Fruit fly (Drosophila melanogaster): ENCODE results near the gene CG8607.

The CG8607 gene

DNA sequence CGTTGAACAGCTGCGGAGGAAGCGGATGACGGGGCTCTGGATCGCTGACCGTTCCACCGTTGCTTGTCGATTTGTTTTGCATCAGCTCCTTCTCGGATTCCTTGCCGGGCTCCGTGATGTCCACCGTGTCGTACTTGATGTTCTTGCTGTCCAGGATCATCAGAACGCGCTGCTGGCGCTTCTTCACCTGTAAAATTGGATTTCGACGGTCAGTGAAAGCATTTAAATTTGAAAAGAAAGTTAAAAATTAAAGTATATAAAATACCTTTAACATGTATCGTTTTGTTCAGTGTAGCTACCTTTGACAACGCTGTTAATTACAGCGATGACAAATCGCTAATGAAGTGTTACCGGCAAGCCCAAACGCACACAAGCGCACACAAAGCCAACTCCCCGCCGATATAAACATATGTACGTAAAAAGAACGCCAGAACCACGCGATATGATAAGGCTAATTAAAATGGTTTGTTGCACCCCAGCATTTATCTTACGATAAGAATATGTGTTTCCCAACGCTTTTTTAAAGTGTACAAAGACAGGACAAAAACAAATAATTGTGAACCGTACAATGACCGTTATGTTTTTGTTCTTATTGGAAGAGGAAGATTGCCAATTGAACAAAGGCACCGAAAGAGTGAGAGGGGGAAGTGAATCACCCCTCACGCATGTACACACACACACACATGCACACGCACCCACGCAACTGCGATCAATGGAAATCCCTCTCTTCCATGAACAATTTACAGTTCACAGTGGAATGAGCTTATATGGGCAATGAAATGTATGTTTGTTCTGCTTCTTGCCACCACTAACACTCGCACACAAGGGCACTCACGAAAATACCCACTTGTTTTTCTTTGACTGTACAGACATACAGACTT, 48.2 kb downstream of the CG8607 start (continued):
- TF ChIP-seq CG15479 (GFP tag; optimal IDR thresholded peaks at IDR 0.05) (peak; percentile 6), pzg (GFP tag; optimal IDR thresholded peaks at IDR 0.05) (peak; percentile 18), toy (GFP tag; IDR thresholded peaks at IDR 0.05) (no peak), hkb (optimal IDR thresholded peaks at IDR 0.05) (no peak), hkb (GFP tag; IDR thresholded peaks at IDR 0.05) (peak; percentile 43), schlank (tag; optimal IDR thresholded peaks at IDR 0.05) (no peak), CG3281 (GFP tag; optimal IDR thresholded peaks at IDR 0.05) (peak; percentile 68), CG18619 (GFP tag; optimal IDR thresholded peaks at IDR 0.05) (peak; percentile 16), CG8290 (GFP tag; optimal IDR thresholded peaks at IDR 0.05) (no peak), CG8290 (tag; optimal IDR thresholded peaks at IDR 0.05) (peak in 1 of 2 experiments; percentile 41), CG15011 (GFP tag; optimal IDR thresholded peaks at IDR 0.05) (no peak), sug (tag; optimal IDR thresholded peaks at IDR 0.05) (peak; percentile 94), CG11695 (GFP tag; IDR thresholded peaks at IDR 0.05) (peak; percentile 62), bcd (GFP tag; optimal IDR thresholded peaks at IDR 0.05) (peak; percentile 27), klu (GFP tag; IDR thresholded peaks at IDR 0.05) (peak; percentile 46), CG31224 (GFP tag; IDR thresholded peaks at IDR 0.05) (peak; percentile 33; the same call in 1 of the 2 replicates), CG2120 (GFP tag; optimal IDR thresholded peaks at IDR 0.05) (peak; percentile 59), Elba2 (GFP tag; optimal IDR thresholded peaks at IDR 0.05) (peak; percentile 93), chm (GFP tag; IDR thresholded peaks at IDR 0.05) (0 out of 2 replicates have a peak, but pooled peaks have one; percentile 8), CG17612 (GFP tag; IDR thresholded peaks at IDR 0.05) (no peak), CG18262 (tag; optimal IDR thresholded peaks at IDR 0.05) (peak; percentile 18), Hmr (GFP tag; optimal IDR thresholded peaks at IDR 0.05) (peak; percentile 31), CG11504 (tag; optimal IDR thresholded peaks at IDR 0.05) (peak; percentile 56), phol (tag; optimal IDR thresholded peaks at IDR 0.05) (peak; percentile 40), Ptx1 (GFP tag; IDR thresholded peaks at IDR 0.05) (0 out of 2 replicates have a peak, but pooled peaks have one; percentile 15), CG5953 (GFP tag; IDR thresholded peaks at IDR 0.05) (peak; percentile 57; the same call in 1 of the 2 replicates), Taf1 (GFP tag; IDR thresholded peaks at IDR 0.05) (no peak), Hr3 (GFP tag; optimal IDR thresholded peaks at IDR 0.05) (no peak), CG11560 (tag; IDR thresholded peaks at IDR 0.05) (no peak), CG6689 (GFP tag; IDR thresholded peaks at IDR 0.05) (peak; percentile 45; the same call in 1 of the 2 replicates), CG9215 (GFP tag; IDR thresholded peaks at IDR 0.05) (no peak), NK7.1 (GFP tag; optimal IDR thresholded peaks at IDR 0.05) (no peak), CG8944 (GFP tag; optimal IDR thresholded peaks at IDR 0.05) (peak; percentile 6), kni (GFP tag; optimal IDR thresholded peaks at IDR 0.05) (peak; percentile 52), CG10431 (GFP tag; optimal IDR thresholded peaks at IDR 0.05) (peak; percentile 1), onecut (GFP tag; IDR thresholded peaks at IDR 0.05) (0 out of 2 replicates have a peak, but pooled peaks have one; percentile 25), CG13287 (GFP tag; IDR thresholded peaks at IDR 0.05; ENCODE audit: partially characterized antibody) (0 out of 2 replicates have a peak, but pooled peaks have one; percentile 17), CG30403 (GFP tag; optimal IDR thresholded peaks at IDR 0.05) (peak; percentile 32), Atf6 (GFP tag; IDR thresholded peaks at IDR 0.05) (peak; percentile 50; the same call in 1 of the 2 replicates), mld (GFP tag; IDR thresholded peaks at IDR 0.05; ENCODE audit: partially characterized antibody) (no peak), cg (GFP tag; optimal IDR thresholded peaks at IDR 0.05) (peak; percentile 94), Neu2 (GFP tag; optimal IDR thresholded peaks at IDR 0.05; ENCODE audit: borderline replicate concordance) (no peak), jumu (GFP tag; optimal IDR thresholded peaks at IDR 0.05) (no peak), fd64A (GFP tag; optimal IDR thresholded peaks at IDR 0.05) (no peak), E2f1 (GFP tag; IDR thresholded peaks at IDR 0.05) (no peak), CHES-1-like (GFP tag; optimal IDR thresholded peaks at IDR 0.05) (no peak), Med (GFP tag) (peak; percentile 90), zfh1 (GFP tag; IDR thresholded peaks at IDR 0.05) (peak; percentile 47; the same call in 2 of the 3 replicates), Side (GFP tag; optimal IDR thresholded peaks at IDR 0.05) (no peak), disco-r (GFP tag; optimal IDR thresholded peaks at IDR 0.05) (no peak)
